Worm (Caenorhabditis elegans) whole organism, L4 larva: ENCODE data around the gene cdr-4.

Experiments
- F37D6.2 ChIP-seq: sonication (generic microtip); optimal IDR thresholded peaks from 2 replicates; lab custom pipeline; 2016; ENCODE audit warnings: mild to moderate bottlenecking, missing genetic modification characterization, missing compliant biosample characterization
- F44E2.7 ChIP-seq: fragments of 200-800 bp; sonication (Bioruptor generic); IDR thresholded peaks from 2 replicates; pipeline ENCODE4 v2.1.2; 2022; ENCODE audit warnings: missing genetic modification characterization, missing compliant biosample characterization
- R02D3.7 ChIP-seq: fragments of 150-350 bp; sonication (generic microtip); optimal IDR thresholded peaks from 3 replicates; lab custom pipeline; 2014; ENCODE audit warnings: missing biosample characterization, missing genetic modification characterization
- T20F7.1 ChIP-seq: fragments of 200-800 bp; sonication (Bioruptor generic); optimal IDR thresholded peaks from 2 replicates; lab custom pipeline; 2018; ENCODE audit warnings: mild to moderate bottlenecking, missing genetic modification characterization, missing compliant biosample characterization
- T26A8.4 ChIP-seq: fragments of 200-800 bp; sonication (Bioruptor generic); IDR thresholded peaks from 2 replicates; pipeline ENCODE4 v1.3.6; 2022; ENCODE audit warnings: missing genetic modification characterization, missing compliant biosample characterization
- Y48G9A.11 ChIP-seq: fragments of 200-800 bp; sonication (Bioruptor generic); IDR thresholded peaks from 2 replicates; pipeline ENCODE4 v1.3.6; 2022; ENCODE audit warnings: missing genetic modification reagents, missing genetic modification characterization, missing compliant biosample characterization
- Y5F2A.4 ChIP-seq: fragments of 200-800 bp; sonication (Bioruptor generic); optimal IDR thresholded peaks from 2 replicates; lab custom pipeline; 2018; ENCODE audit warnings: mild to moderate bottlenecking, missing genetic modification characterization, missing compliant biosample characterization
- Y75B8A.6 ChIP-seq: fragments of 200-800 bp; sonication (Bioruptor generic); IDR thresholded peaks from 2 replicates; pipeline ENCODE4 v1.3.6; 2022; ENCODE audit warnings: missing genetic modification reagents, missing genetic modification characterization, missing compliant biosample characterization
- aha-1 ChIP-seq: fragments of 150-350 bp; peaks from one replicate; lab custom pipeline; 2014; ENCODE audit warnings: missing biosample characterization, missing genetic modification characterization
- aly-2 ChIP-seq: sonication (generic microtip); optimal IDR thresholded peaks from 2 replicates; lab custom pipeline; 2018; ENCODE audit warnings: missing biosample characterization, missing genetic modification characterization
- arid-1 ChIP-seq: fragments of 200-800 bp; sonication (Bioruptor generic); conservative IDR thresholded peaks from 2 replicates; pipeline ENCODE4 v1.3.6; 2022; ENCODE audit warnings: missing genetic modification reagents, missing genetic modification characterization, missing compliant biosample characterization
- ceh-20 ChIP-seq: fragments of 200-800 bp; sonication (Bioruptor generic); IDR thresholded peaks from 2 replicates; pipeline ENCODE4 v1.3.6; 2022; ENCODE audit warnings: missing genetic modification reagents, missing genetic modification characterization, missing compliant biosample characterization
- ceh-28 ChIP-seq: fragments of 150-350 bp; optimal IDR thresholded peaks from 2 replicates; lab custom pipeline; 2014; ENCODE audit warnings: missing biosample characterization, missing genetic modification reagents, missing genetic modification characterization
- ceh-32 ChIP-seq: sonication (generic microtip); optimal IDR thresholded peaks from 2 replicates; lab custom pipeline; 2016; ENCODE audit warnings: mild to moderate bottlenecking, missing genetic modification characterization, missing compliant biosample characterization; ENCODE audit not compliant: poor library complexity
- ctbp-1 ChIP-seq: fragments of 200-800 bp; sonication (Bioruptor generic); IDR thresholded peaks from 2 replicates; pipeline ENCODE4 v1.3.6; 2022; ENCODE audit warnings: missing genetic modification reagents, missing genetic modification characterization, missing compliant biosample characterization
- daf-16 ChIP-seq, 3 experiments: sonication (generic microtip); optimal IDR thresholded peaks; 2 replicates each; lab custom pipeline; 2016 to 2017; ENCODE audit warnings: missing genetic modification characterization in 3 of 3, missing genetic modification reagents in 3 of 3, mild to moderate bottlenecking in 2 of 3, missing compliant biosample characterization in 2 of 3, missing biosample characterization in 1 of 3, moderate library complexity in 1 of 3
- dmd-8 ChIP-seq: fragments of 200-800 bp; sonication (Bioruptor generic); IDR thresholded peaks from 2 replicates; pipeline ENCODE4 v1.3.6; 2022; ENCODE audit warnings: missing genetic modification characterization, missing compliant biosample characterization
- fos-1 ChIP-seq: fragments of 150-350 bp; optimal IDR thresholded peaks from 2 replicates; lab custom pipeline; 2014; ENCODE audit warnings: missing biosample characterization, missing genetic modification characterization
- hlh-30 ChIP-seq: sonication (generic microtip); optimal IDR thresholded peaks from 2 replicates; lab custom pipeline; 2017; ENCODE audit warnings: antibody characterized with exemption, mild to moderate bottlenecking, missing genetic modification characterization, missing compliant biosample characterization; ENCODE audit not compliant: insufficient read depth
- jun-1 ChIP-seq: fragments of 150-350 bp; optimal IDR thresholded peaks from 2 replicates; lab custom pipeline; 2014; ENCODE audit warnings: missing biosample characterization, missing genetic modification reagents, missing genetic modification characterization
- lin-1 ChIP-seq: fragments of 200-800 bp; sonication (Bioruptor generic); IDR thresholded peaks from 2 replicates; pipeline ENCODE4 v1.3.6; 2022; ENCODE audit warnings: missing genetic modification reagents, missing genetic modification characterization, missing compliant biosample characterization
- lin-29 ChIP-seq: fragments of 200-800 bp; sonication (Bioruptor generic); IDR thresholded peaks from 2 replicates; pipeline ENCODE4 v1.3.6; 2022; ENCODE audit warnings: missing genetic modification reagents, missing genetic modification characterization, missing compliant biosample characterization
- lir-3 ChIP-seq: sonication (generic microtip); optimal IDR thresholded peaks from 2 replicates; lab custom pipeline; 2016; ENCODE audit warnings: mild to moderate bottlenecking, missing genetic modification characterization, missing compliant biosample characterization
- lsy-2 ChIP-seq, 2 experiments: fragments of 150-350 bp in 1 of 2; sonication (generic microtip) in 1 of 2; optimal IDR thresholded peaks; 2 replicates each; lab custom pipeline; 2014 to 2017; ENCODE audit warnings: missing biosample characterization in 2 of 2, missing genetic modification characterization in 2 of 2
- madf-5 ChIP-seq, 2 experiments: fragments of 200-800 bp; sonication (Bioruptor generic); IDR thresholded peaks; 2 replicates each; pipeline ENCODE4 v1.3.6; 2022; ENCODE audit warnings: missing compliant biosample characterization in 2 of 2, missing genetic modification characterization in 2 of 2
- mdl-1 ChIP-seq, 2 experiments: fragments of 150-350 bp in 1 of 2; sonication (generic microtip) in 1 of 2; optimal IDR thresholded peaks; 2 replicates each; lab custom pipeline; 2014 to 2017; ENCODE audit warnings: missing biosample characterization in 2 of 2, missing genetic modification characterization in 2 of 2
- mes-2 ChIP-seq: sonication (generic microtip); optimal IDR thresholded peaks from 2 replicates; lab custom pipeline; 2016; ENCODE audit warnings: missing genotype, mild to moderate bottlenecking, missing genetic modification characterization, missing compliant biosample characterization; ENCODE audit not compliant: poor library complexity, severe bottlenecking
- mxl-3 ChIP-seq: fragments of 200-800 bp; sonication (Bioruptor generic); optimal IDR thresholded peaks from 2 replicates; lab custom pipeline; 2018; ENCODE audit warnings: mild to moderate bottlenecking, missing genetic modification characterization, missing compliant biosample characterization
- nhr-11 ChIP-seq: fragments of 150-350 bp; optimal IDR thresholded peaks from 2 replicates; lab custom pipeline; 2014; ENCODE audit warnings: missing biosample characterization, missing genetic modification characterization
- nhr-41 ChIP-seq: fragments of 200-800 bp; sonication (Bioruptor generic); IDR thresholded peaks from 2 replicates; pipeline ENCODE4 v1.3.6; 2022; ENCODE audit warnings: missing genetic modification reagents, missing genetic modification characterization, missing compliant biosample characterization
- nhr-6 ChIP-seq: fragments of 150-350 bp; optimal IDR thresholded peaks from 2 replicates; lab custom pipeline; 2014; ENCODE audit warnings: missing biosample characterization, missing genetic modification characterization
- nhr-76 ChIP-seq: fragments of 150-350 bp; optimal IDR thresholded peaks from 2 replicates; lab custom pipeline; 2014; ENCODE audit warnings: missing biosample characterization, missing genetic modification characterization
- php-3 ChIP-seq: fragments of 200-800 bp; sonication (Bioruptor generic); IDR thresholded peaks from 2 replicates; pipeline ENCODE4 v1.3.6; 2022; ENCODE audit warnings: missing genetic modification reagents, missing genetic modification characterization, missing compliant biosample characterization
- rbr-2 ChIP-seq: sonication (generic microtip); optimal IDR thresholded peaks from 2 replicates; lab custom pipeline; 2016; ENCODE audit warnings: missing genotype, missing genetic modification characterization, missing compliant biosample characterization
- set-16 ChIP-seq: fragments of 200-800 bp; sonication (Bioruptor generic); IDR thresholded peaks from 2 replicates; pipeline ENCODE4 v1.3.6; 2022; ENCODE audit warnings: missing genetic modification reagents, missing genetic modification characterization, missing compliant biosample characterization
- skn-1 ChIP-seq: fragments of 150-350 bp; optimal IDR thresholded peaks from 2 replicates; lab custom pipeline; 2014; ENCODE audit warnings: missing biosample characterization, missing genetic modification characterization
- spr-3 ChIP-seq: fragments of 200-800 bp; sonication (Bioruptor generic); optimal IDR thresholded peaks from 2 replicates; lab custom pipeline; 2018; ENCODE audit warnings: mild to moderate bottlenecking, missing genetic modification characterization, missing compliant biosample characterization
- unc-39 ChIP-seq: sonication (generic microtip); optimal IDR thresholded peaks from 2 replicates; lab custom pipeline; 2017; ENCODE audit warnings: missing biosample characterization, missing genetic modification characterization
- unc-62 ChIP-seq, 3 experiments: fragments of 150-350 bp in 1 of 3; sonication (generic microtip); optimal IDR thresholded peaks in 2 of 3; peaks in 1 of 3; 1 replicate in 1 of 3; 2 replicates in 2 of 3; lab custom pipeline; 2014 to 2017; ENCODE audit warnings: missing biosample characterization in 3 of 3, missing genetic modification characterization in 3 of 3, missing genetic modification reagents in 3 of 3, missing genotype in 1 of 3
- zag-1 ChIP-seq: fragments of 150-350 bp; optimal IDR thresholded peaks from 2 replicates; lab custom pipeline; 2014; ENCODE audit warnings: missing biosample characterization, missing genetic modification characterization
- zip-2 ChIP-seq: fragments of 150-350 bp; optimal IDR thresholded peaks from 2 replicates; lab custom pipeline; 2014; ENCODE audit warnings: missing biosample characterization, missing genetic modification characterization
- ztf-11 ChIP-seq: fragments of 150-350 bp; optimal IDR thresholded peaks from 2 replicates; lab custom pipeline; 2014; ENCODE audit warnings: missing biosample characterization, missing genetic modification characterization

The cdr-4 gene

ce11 chrV:12401383-12401782 lies 7.0 kb downstream of the cdr-4 start, which contains the start of gene K01D12.7:
K01D12.7 (minus strand) TSS chrV:12401483.
- no peak for TF ChIP-seq ceh-20 (GFP tag; lab: Robert Waterston, UW)
- no peak for TF ChIP-seq fos-1 (tag; lab: Kevin White, UChicago)
- TF ChIP-seq mdl-1 (tag; optimal IDR thresholded peaks at IDR 0.05; lab: Kevin White, UChicago): no peak
- no peak for TF ChIP-seq ztf-11
- no peak for TF ChIP-seq T26A8.4
- no peak for TF ChIP-seq unc-62 (GFP tag; optimal IDR thresholded peaks at IDR 0.05 in 1 of 2; lab: Kevin White, UChicago)
- TF ChIP-seq unc-62 (tag; optimal IDR thresholded peaks at IDR 0.05; lab: Kevin White, UChicago): no peak
- no peak for TF ChIP-seq aly-2 (tag; lab: Kevin White, UChicago)
- TF ChIP-seq zag-1 (tag; lab: Kevin White, UChicago): no peak
- TF ChIP-seq unc-39 (tag; lab: Kevin White, UChicago): no peak
- no peak for TF ChIP-seq F44E2.7 (GFP tag; lab: Robert Waterston, UW)
- no peak for TF ChIP-seq Y75B8A.6 (GFP tag; lab: Robert Waterston, UW)
- TF ChIP-seq nhr-41 (GFP tag; lab: Robert Waterston, UW): no peak
- no peak for TF ChIP-seq arid-1
- TF ChIP-seq ceh-32 (tag; lab: Kevin White, UChicago): no peak
- TF ChIP-seq zip-2 (tag; lab: Kevin White, UChicago): no peak
- no peak for TF ChIP-seq dmd-8

- TF ChIP-seq daf-16 (GFP tag; optimal IDR thresholded peaks at IDR 0.05; lab: Kevin White, UChicago) (no peak), daf-16 (tag; optimal IDR thresholded peaks at IDR 0.05; lab: Kevin White, UChicago) (peak; percentile 38), hlh-30 (peak; percentile 42), mxl-3 (GFP tag; lab: Kevin White, UChicago) (no peak), lsy-2 (tag; optimal IDR thresholded peaks at IDR 0.05; lab: Kevin White, UChicago) (no peak), jun-1 (tag; lab: Kevin White, UChicago) (no peak), Y48G9A.11 (GFP tag; lab: Robert Waterston, UW) (peak; percentile 97), rbr-2 (peak; percentile 4), aha-1 (tag; lab: Kevin White, UChicago) (peak; percentile 69), R02D3.7 (peak; percentile 78), nhr-6 (tag; lab: Kevin White, UChicago) (peak; percentile 92), T20F7.1 (GFP tag; lab: Kevin White, UChicago) (peak; percentile 97)
Measured at ce11 chrV:12400677-12401236, 7.7 kb downstream of the cdr-4 start, which contains the start of the genes K01D12.20 and miga-1. K01D12.20 (minus strand) TSS chrV:12400814. miga-1 (minus strand) TSS chrV:12400859.

DNA sequence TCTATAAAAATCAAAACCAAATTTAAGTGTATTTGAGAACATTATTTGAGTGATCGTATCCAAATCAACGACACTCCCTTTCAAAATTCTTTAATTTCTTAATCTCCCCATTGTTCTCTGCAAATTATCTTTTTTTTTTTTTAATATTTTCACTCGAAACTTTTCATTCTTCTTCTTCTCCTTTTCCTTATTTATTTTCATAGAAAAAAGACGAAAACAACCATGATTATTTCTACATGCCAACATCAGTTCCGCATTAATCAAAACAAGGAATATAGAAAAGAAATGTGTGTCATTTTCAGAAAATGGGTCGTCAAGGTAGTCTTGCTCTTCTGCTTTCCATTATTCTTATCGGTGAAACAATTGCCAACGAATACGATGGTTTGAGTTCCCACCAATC lies 10.9 kb downstream of the cdr-4 start, which contains the start of gene K01D12.5:
Gene K01D12.5 (plus strand): TSS at position 301 of the 400 bp plus-strand sequence.
- TF ChIP-seq rbr-2 (no peak), mes-2 (tag; lab: Kevin White, UChicago) (no peak), php-3 (GFP tag; lab: Robert Waterston, UW) (no peak), lir-3 (tag; lab: Kevin White, UChicago) (no peak), set-16 (GFP tag; lab: Robert Waterston, UW) (no peak), nhr-76 (tag; lab: Kevin White, UChicago) (no peak), ctbp-1 (no peak), lin-29 (no peak), skn-1 (tag; lab: Kevin White, UChicago) (no peak), spr-3 (GFP tag; lab: Kevin White, UChicago) (no peak), ceh-28 (no peak), nhr-41 (GFP tag; lab: Robert Waterston, UW) (no peak), lin-1 (GFP tag; lab: Robert Waterston, UW) (no peak), Y48G9A.11 (GFP tag; lab: Robert Waterston, UW) (no peak), Y5F2A.4 (GFP tag; lab: Kevin White, UChicago) (no peak), F37D6.2 (no peak), Y75B8A.6 (GFP tag; lab: Robert Waterston, UW) (no peak), nhr-11 (tag; lab: Kevin White, UChicago) (no peak), madf-5 (GFP tag; IDR thresholded peaks at IDR 0.05; lab: Robert Waterston, UW) (no peak), lsy-2 (tag; optimal IDR thresholded peaks at IDR 0.05; lab: Kevin White, UChicago) (no peak)
- TF ChIP-seq, all 104 proteins: peak for 0
